Worm (Caenorhabditis elegans): ENCODE data around the gene ugt-12.

The ugt-12 gene

ce11 chrV:4889976-4890479, 599 bp upstream of the ugt-12 start, which contains the start of gene T19H12.2 (continued):
- TF ChIP-seq nhr-77 (tag; optimal IDR thresholded peaks at IDR 0.05) (no peak), ZK546.5 (tag; optimal IDR thresholded peaks at IDR 0.05) (no peak), hif-1 (tag; optimal IDR thresholded peaks at IDR 0.05) (no peak), ztf-11 (tag; optimal IDR thresholded peaks at IDR 0.05) (no peak), unc-39 (tag; optimal IDR thresholded peaks at IDR 0.05) (no peak), lsy-2 (tag; optimal IDR thresholded peaks at IDR 0.05) (no peak), ceh-32 (tag; optimal IDR thresholded peaks at IDR 0.05; ENCODE audit: poor library complexity) (no peak), jun-1 (tag; optimal IDR thresholded peaks at IDR 0.05) (no peak), tag-97 (GFP tag; IDR thresholded peaks at IDR 0.05) (no peak)

ce11 chrV:4885372-4885771, 4.1 kb downstream of the ugt-12 start, which contains the start of gene T19H12.3:
Gene T19H12.3, plus strand, starts transcription at chrV:4885672.
- no peak for TF ChIP-seq unc-130 (GFP tag; optimal IDR thresholded peaks at IDR 0.05)
- no peak for TF ChIP-seq zip-2 (tag; optimal IDR thresholded peaks at IDR 0.05)
- TF ChIP-seq snpc-4 (tag; optimal IDR thresholded peaks at IDR 0.05) = no peak
- no peak for TF ChIP-seq F44E2.7 (GFP tag; IDR thresholded peaks at IDR 0.05)
- no peak for TF ChIP-seq ama-1 (optimal IDR thresholded peaks at IDR 0.05)
- no peak for TF ChIP-seq fos-1 (tag; optimal IDR thresholded peaks at IDR 0.05)
- TF ChIP-seq ceh-62 (tag; optimal IDR thresholded peaks at IDR 0.05) = no peak
- no peak for TF ChIP-seq lin-29 (GFP tag; IDR thresholded peaks at IDR 0.05)
- no peak for TF ChIP-seq nhr-28 (tag; optimal IDR thresholded peaks at IDR 0.05)
- no peak for TF ChIP-seq nhr-102 (tag; optimal IDR thresholded peaks at IDR 0.05)
- no peak for TF ChIP-seq gei-8 (GFP tag; optimal IDR thresholded peaks at IDR 0.05)
- no peak for TF ChIP-seq ceh-28 (tag; optimal IDR thresholded peaks at IDR 0.05)
- no peak for TF ChIP-seq mes-2 (tag; optimal IDR thresholded peaks at IDR 0.05; ENCODE audit: poor library complexity, severe bottlenecking)
- TF ChIP-seq F10B5.3 (tag; optimal IDR thresholded peaks at IDR 0.05) = no peak
- no peak for TF ChIP-seq arid-1 (GFP tag; conservative IDR thresholded peaks at IDR 0.05)
- no peak for TF ChIP-seq lin-39 (tag; optimal IDR thresholded peaks at IDR 0.05)
- no peak for TF ChIP-seq ceh-44 (GFP tag; IDR thresholded peaks at IDR 0.05)
- no peak for TF ChIP-seq skn-1 (tag; optimal IDR thresholded peaks at IDR 0.05)
- TF ChIP-seq daf-19 (GFP tag; conservative IDR thresholded peaks at IDR 0.05) = no peak

ce11 chrV:4884490-4884889, 4.9 kb downstream of the ugt-12 start, which contains the start of gene T19H12.12:
Gene T19H12.12, plus strand, starts transcription at chrV:4884790.
- TF ChIP-seq ceh-82 (tag; optimal IDR thresholded peaks at IDR 0.05) (no peak), ZK337.2 (GFP tag; IDR thresholded peaks at IDR 0.05) (no peak), nhr-11 (tag; optimal IDR thresholded peaks at IDR 0.05) (no peak), lsy-2 (tag; optimal IDR thresholded peaks at IDR 0.05) (no peak), pha-4 (GFP tag; IDR thresholded peaks at IDR 0.05) (no peak), pha-4 (tag; optimal IDR thresholded peaks at IDR 0.05) (no peak), saeg-2 (GFP tag; IDR thresholded peaks at IDR 0.05) (no peak), hlh-11 (tag; optimal IDR thresholded peaks at IDR 0.05) (no peak), tag-97 (GFP tag; IDR thresholded peaks at IDR 0.05) (no peak), zfp-3 (GFP tag; conservative IDR thresholded peaks at IDR 0.05) (no peak), snpc-1.2 (GFP tag; IDR thresholded peaks at IDR 0.05) (no peak), Y105C5A.15 (GFP tag; IDR thresholded peaks at IDR 0.05) (no peak), nhr-237 (tag; optimal IDR thresholded peaks at IDR 0.05) (no peak), daf-12 (tag; optimal IDR thresholded peaks at IDR 0.05) (no peak), D1046.2 (GFP tag; IDR thresholded peaks at IDR 0.05) (no peak), snpc-4 (tag; optimal IDR thresholded peaks at IDR 0.05) (no peak), unc-62 (GFP tag; optimal IDR thresholded peaks at IDR 0.05 in 1 of 2) (no peak), unc-62 (tag; optimal IDR thresholded peaks at IDR 0.05) (no peak)
